Fruit fly (Drosophila melanogaster): Measurements from ENCODE around the gene CG31019.

dm6 chr3R:30583542-30583941, 13.3 kb upstream of the CG31019 start, which contains the start of gene Rpt6R:
- no peak for TF ChIP-seq CTCF (optimal IDR thresholded peaks at IDR 0.05)
- no peak for TF ChIP-seq CG8478 (optimal IDR thresholded peaks at IDR 0.05)

All from S2 (cell line).